Fruit fly (Drosophila melanogaster) whole organism, pupa: ENCODE data around the gene CG33703.

ENCODE experiments used
- CG10348 ChIP-seq: fragments of 200-800 bp; sonication (Bioruptor generic); IDR thresholded peaks from 2 replicates; pipeline ENCODE4 v1.3.6; 2022; ENCODE audit warnings: missing biosample characterization, missing genetic modification characterization
- CG12605 ChIP-seq: fragments of 200-800 bp; sonication (Bioruptor generic); IDR thresholded peaks from 2 replicates; pipeline ENCODE4 v1.3.6; 2022; ENCODE audit warnings: missing biosample characterization, missing genetic modification characterization
- CG13204 ChIP-seq: fragments of 200-800 bp; sonication (Bioruptor generic); optimal IDR thresholded peaks from 2 replicates; lab custom pipeline; 2018; ENCODE audit warnings: missing biosample characterization, mild to moderate bottlenecking, missing genetic modification characterization, moderate library complexity
- CG14655 ChIP-seq: fragments of 200-800 bp; sonication (Bioruptor generic); optimal IDR thresholded peaks from 3 replicates; lab custom pipeline; 2017; ENCODE audit warnings: mild to moderate bottlenecking, missing biosample characterization, missing genetic modification reagents, missing genetic modification characterization
- CG15710 ChIP-seq: fragments of 200-800 bp; sonication (Bioruptor generic); optimal IDR thresholded peaks from 2 replicates; lab custom pipeline; 2018; ENCODE audit warnings: missing biosample characterization, mild to moderate bottlenecking, missing genetic modification characterization, moderate library complexity
- CG17806 ChIP-seq: fragments of 200-800 bp; sonication (Bioruptor generic); optimal IDR thresholded peaks from 2 replicates; lab custom pipeline; 2018; ENCODE audit warnings: missing biosample characterization, mild to moderate bottlenecking, missing genetic modification characterization, moderate library complexity
- CG32121 ChIP-seq: fragments of 200-800 bp; sonication (Bioruptor generic); IDR thresholded peaks from 2 replicates; pipeline ENCODE4 v1.3.6; 2022; ENCODE audit warnings: missing biosample characterization, missing genetic modification characterization
- CG34367 ChIP-seq: fragments of 200-800 bp; sonication (Bioruptor generic); optimal IDR thresholded peaks from 2 replicates; lab custom pipeline; 2018; ENCODE audit warnings: missing biosample characterization, mild to moderate bottlenecking, missing genetic modification characterization
- CG4496 ChIP-seq: fragments of 200-800 bp; sonication (Bioruptor generic); IDR thresholded peaks from 3 replicates; pipeline ENCODE4 v1.3.6; 2022; ENCODE audit warnings: missing biosample characterization, missing genetic modification characterization
- CG8159 ChIP-seq: fragments of 200-800 bp; sonication (Bioruptor generic); optimal IDR thresholded peaks from 3 replicates; lab custom pipeline; 2018; ENCODE audit warnings: missing biosample characterization, mild to moderate bottlenecking, missing genetic modification characterization, moderate library complexity
- CG8301 ChIP-seq: fragments of 200-800 bp; sonication (Bioruptor generic); optimal IDR thresholded peaks from 2 replicates; lab custom pipeline; 2018; ENCODE audit warnings: missing biosample characterization, mild to moderate bottlenecking, missing genetic modification characterization
- CG9948 ChIP-seq: fragments of 200-800 bp; sonication (Bioruptor generic); optimal IDR thresholded peaks from 2 replicates; lab custom pipeline; 2018; ENCODE audit warnings: missing biosample characterization, mild to moderate bottlenecking, missing genetic modification characterization, moderate library complexity
- D1 ChIP-seq: fragments of 200-800 bp; sonication (Bioruptor generic); optimal IDR thresholded peaks from 2 replicates; lab custom pipeline; 2018; ENCODE audit warnings: missing biosample characterization, mild to moderate bottlenecking, missing genetic modification characterization, moderate library complexity
- EcR ChIP-seq: fragments of 200-800 bp; sonication (Bioruptor generic); optimal IDR thresholded peaks from 3 replicates; lab custom pipeline; 2019; ENCODE audit warnings: missing biosample characterization, missing genetic modification characterization, mild to moderate bottlenecking, moderate library complexity, missing genetic modification reagents
- Ets98B ChIP-seq: fragments of 200-800 bp; sonication (Bioruptor generic); IDR thresholded peaks from 2 replicates; pipeline ENCODE4 v1.3.6; 2022; ENCODE audit warnings: missing biosample characterization, missing genetic modification characterization
- Pif1A ChIP-seq: fragments of 200-800 bp; sonication (Bioruptor generic); optimal IDR thresholded peaks from 3 replicates; lab custom pipeline; 2016; ENCODE audit warnings: missing biosample characterization, missing genetic modification characterization
- Pif1B ChIP-seq: fragments of 200-800 bp; sonication (Bioruptor generic); optimal IDR thresholded peaks from 3 replicates; lab custom pipeline; 2016; ENCODE audit warnings: missing biosample characterization, missing genetic modification characterization
- Snoo ChIP-seq: fragments of 200-800 bp; sonication (Bioruptor generic); optimal IDR thresholded peaks from 3 replicates; lab custom pipeline; 2017; ENCODE audit warnings: missing biosample characterization, mild to moderate bottlenecking, missing genetic modification characterization, inconsistent platforms
- fd96Ca ChIP-seq: fragments of 200-800 bp; sonication (Bioruptor generic); IDR thresholded peaks from 3 replicates; pipeline ENCODE4 v1.3.6; 2022; ENCODE audit warnings: missing biosample characterization, missing genetic modification characterization
- gl ChIP-seq: fragments of 200-800 bp; sonication (Bioruptor generic); optimal IDR thresholded peaks from 2 replicates; lab custom pipeline; 2018; ENCODE audit warnings: missing biosample characterization, mild to moderate bottlenecking, missing genetic modification characterization
- rn ChIP-seq: fragments of 200-800 bp; sonication (Bioruptor generic); IDR thresholded peaks from 2 replicates; pipeline ENCODE4 v1.3.6; 2022; ENCODE audit warnings: missing biosample characterization, missing genetic modification characterization

CG33703 gene

dm6 chr3L:9549690-9550303 is 37.3 kb upstream of the CG33703 start:
- TF ChIP-seq CG10348 (GFP tag; lab: Robert Waterston, UW) (no peak), gl (tag; lab: Kevin White, UChicago) (peak; percentile 56), Ets98B (peak; percentile 88), CG32121 (GFP tag; lab: Robert Waterston, UW) (peak; percentile 71), CG9948 (peak; percentile 68), CG8301 (tag; lab: Kevin White, UChicago) (peak; percentile 84), CG15710 (tag; lab: Kevin White, UChicago) (peak; percentile 77), rn (GFP tag; lab: Robert Waterston, UW) (peak; percentile 65; the same call in 1 of the 2 replicates), CG4496 (peak; percentile 86), CG8159 (peak; percentile 75), CG34367 (tag; lab: Kevin White, UChicago) (peak; percentile 62), CG12605 (GFP tag; lab: Robert Waterston, UW) (peak; percentile 77), D1 (no peak), Snoo (tag; lab: Kevin White, UChicago) (peak; percentile 75), fd96Ca (peak; percentile 94), EcR (GFP tag; lab: Kevin White, UChicago) (peak; percentile 91), Pif1A (GFP tag; lab: Kevin White, UChicago) (peak; percentile 92), Pif1B (peak; percentile 83), CG17806 (peak; percentile 70), CG14655 (GFP tag; lab: Kevin White, UChicago) (peak; percentile 88), CG13204 (GFP tag; lab: Kevin White, UChicago) (peak; percentile 35)

dm6 chr3L:9548800-9549199 is 36.3 kb upstream of the CG33703 start:
- TF ChIP-seq CG14655 (GFP tag; lab: Kevin White, UChicago) (no peak), CG32121 (GFP tag; lab: Robert Waterston, UW) (peak; percentile 54; the same call in 1 of the 2 replicates)

- no peak for TF ChIP-seq CG4496
- TF ChIP-seq D1 = no peak
- TF ChIP-seq CG13204 (GFP tag; lab: Kevin White, UChicago) = no peak
- TF ChIP-seq CG34367 (tag; lab: Kevin White, UChicago) = no peak
- no peak for TF ChIP-seq rn (GFP tag; lab: Robert Waterston, UW)
- no peak for TF ChIP-seq gl (tag; lab: Kevin White, UChicago)
- no peak for TF ChIP-seq EcR (GFP tag; lab: Kevin White, UChicago)
- no peak for TF ChIP-seq Snoo (tag; lab: Kevin White, UChicago)
- TF ChIP-seq CG10348 (GFP tag; lab: Robert Waterston, UW) = no peak
- TF ChIP-seq Pif1A (GFP tag; lab: Kevin White, UChicago) = no peak
- no peak for TF ChIP-seq CG15710 (tag; lab: Kevin White, UChicago)
Measured at dm6 chr3L:9547910-9548309, 35.5 kb upstream of the CG33703 start.

- TF ChIP-seq CG4496 (peak; percentile 72; the same call in 2 of the 3 replicates), CG12605 (GFP tag; lab: Robert Waterston, UW) (peak; percentile 80), Ets98B (peak; percentile 72), Pif1A (GFP tag; lab: Kevin White, UChicago) (peak; percentile 64), CG32121 (GFP tag; lab: Robert Waterston, UW) (peak; percentile 61), D1 (no peak), CG10348 (GFP tag; lab: Robert Waterston, UW) (no peak), Pif1B (peak; percentile 70), CG9948 (no peak), EcR (GFP tag; lab: Kevin White, UChicago) (peak; percentile 66), CG15710 (tag; lab: Kevin White, UChicago) (no peak), CG34367 (tag; lab: Kevin White, UChicago) (no peak), CG17806 (no peak), Snoo (tag; lab: Kevin White, UChicago) (peak; percentile 54), CG8159 (no peak), rn (GFP tag; lab: Robert Waterston, UW) (no peak), CG8301 (tag; lab: Kevin White, UChicago) (peak; percentile 64), CG13204 (GFP tag; lab: Kevin White, UChicago) (peak; percentile 32), CG14655 (GFP tag; lab: Kevin White, UChicago) (peak; percentile 59), gl (tag; lab: Kevin White, UChicago) (no peak), fd96Ca (peak; percentile 55; the same call in 1 of the 3 replicates)
Measured at dm6 chr3L:9546875-9547324, 34.4 kb upstream of the CG33703 start, which contains the start of gene CG42673. TSS of gene CG42673 (plus strand) at chr3L:9547220.

dm6 chr3L:9543899-9544298 is 31.4 kb upstream of the CG33703 start, which contains the start of gene Ir67a:
TSS of gene Ir67a (minus strand) at chr3L:9543999.
- TF ChIP-seq CG17806 = no peak
- no peak for TF ChIP-seq Ets98B
- TF ChIP-seq CG8301 (tag; lab: Kevin White, UChicago) = no peak
- TF ChIP-seq CG15710 (tag; lab: Kevin White, UChicago) = no peak
- TF ChIP-seq CG4496 = no peak
- TF ChIP-seq CG9948 = no peak
- TF ChIP-seq rn (GFP tag; lab: Robert Waterston, UW) = no peak
- TF ChIP-seq CG14655 (GFP tag; lab: Kevin White, UChicago) = no peak
- no peak for TF ChIP-seq CG32121 (GFP tag; lab: Robert Waterston, UW)
- no peak for TF ChIP-seq CG13204 (GFP tag; lab: Kevin White, UChicago)
- no peak for TF ChIP-seq Pif1B
- TF ChIP-seq CG10348 (GFP tag; lab: Robert Waterston, UW) = no peak
- TF ChIP-seq Pif1A (GFP tag; lab: Kevin White, UChicago) = no peak

- TF ChIP-seq CG12605 (GFP tag; lab: Robert Waterston, UW) = no peak
- peak; percentile 29 for TF ChIP-seq CG8301 (tag; lab: Kevin White, UChicago)
- TF ChIP-seq Pif1B = no peak
- TF ChIP-seq EcR (GFP tag; lab: Kevin White, UChicago) = peak; percentile 99
- TF ChIP-seq CG14655 (GFP tag; lab: Kevin White, UChicago) = peak; percentile 27
- no peak for TF ChIP-seq CG13204 (GFP tag; lab: Kevin White, UChicago)
- no peak for TF ChIP-seq rn (GFP tag; lab: Robert Waterston, UW)
- no peak for TF ChIP-seq fd96Ca
- no peak for TF ChIP-seq CG10348 (GFP tag; lab: Robert Waterston, UW)
- TF ChIP-seq Ets98B = no peak
- TF ChIP-seq gl (tag; lab: Kevin White, UChicago) = no peak
- TF ChIP-seq D1 = no peak
- TF ChIP-seq CG8159 = no peak
Measured at dm6 chr3L:9528835-9529234, 16.4 kb upstream of the CG33703 start, which contains the start of gene Or67a. TSS of gene Or67a (plus strand) at chr3L:9529067.
